Fruit fly (Drosophila melanogaster) whole organism, embryonic: Measurements from ENCODE around the gene Cyp313a3.

ENCODE experiments used
- ATbp ChIP-seq: fragments of 200-800 bp; sonication (Bioruptor generic); optimal IDR thresholded peaks from 2 replicates; lab custom pipeline; 2017; ENCODE audit warnings: missing biosample characterization, mild to moderate bottlenecking, missing genetic modification characterization, missing genetic modification reagents
- Aef1 ChIP-seq: fragments of 200-800 bp; sonication (Bioruptor generic); IDR thresholded peaks from 3 replicates; pipeline ENCODE4 v1.3.6; 2022; ENCODE audit warnings: missing biosample characterization, missing genetic modification characterization
- Bgb ChIP-seq: fragments of 200-800 bp; sonication (Bioruptor generic); IDR thresholded peaks from 2 replicates; pipeline ENCODE4 v1.3.6; 2022; ENCODE audit warnings: missing biosample characterization, missing genetic modification characterization; ENCODE audit not compliant: partially characterized antibody
- CG10209 ChIP-seq: fragments of 200-800 bp; sonication (Bioruptor generic); optimal IDR thresholded peaks from 3 replicates; lab custom pipeline; 2017; ENCODE audit warnings: missing biosample characterization, mild to moderate bottlenecking, missing genetic modification characterization, missing genetic modification reagents
- CG10321 ChIP-seq: fragments of 200-800 bp; sonication (Bioruptor generic); IDR thresholded peaks from 2 replicates; pipeline ENCODE4 v1.3.6; 2022; ENCODE audit warnings: missing biosample characterization, missing genetic modification characterization
- CG10366 ChIP-seq: fragments of 200-800 bp; sonication (Bioruptor generic); IDR thresholded peaks from 2 replicates; pipeline ENCODE4 v1.3.6; 2022; ENCODE audit warnings: missing biosample characterization, missing genetic modification characterization
- CG11504 ChIP-seq: fragments of 200-800 bp; sonication (Bioruptor generic); optimal IDR thresholded peaks from 3 replicates; lab custom pipeline; 2019; ENCODE audit warnings: missing biosample characterization, mild to moderate bottlenecking, missing genetic modification characterization, moderate library complexity
- CG12155 ChIP-seq: fragments of 200-800 bp; sonication (Bioruptor generic); optimal IDR thresholded peaks from 3 replicates; lab custom pipeline; 2016; ENCODE audit warnings: missing biosample characterization, missing genetic modification characterization
- CG13287 ChIP-seq: fragments of 200-800 bp; sonication (Bioruptor generic); IDR thresholded peaks from 2 replicates; pipeline ENCODE4 v1.3.6; 2022; ENCODE audit warnings: missing biosample characterization, missing genetic modification characterization; ENCODE audit not compliant: partially characterized antibody
- CG13424 ChIP-seq: fragments of 200-800 bp; sonication (Bioruptor generic); optimal IDR thresholded peaks from 2 replicates; lab custom pipeline; 2019; ENCODE audit warnings: missing biosample characterization, mild to moderate bottlenecking, missing genetic modification characterization, moderate library complexity
- CG14965 ChIP-seq: fragments of 200-800 bp; sonication (Bioruptor generic); optimal IDR thresholded peaks from 2 replicates; lab custom pipeline; 2016; ENCODE audit warnings: missing biosample characterization, missing genetic modification characterization, borderline replicate concordance
- CG1529 ChIP-seq: fragments of 200-800 bp; sonication (Bioruptor generic); optimal IDR thresholded peaks from 3 replicates; lab custom pipeline; 2018; ENCODE audit warnings: missing biosample characterization, missing genetic modification characterization
- CG15601 ChIP-seq: fragments of 200-800 bp; sonication (Bioruptor generic); optimal IDR thresholded peaks from 3 replicates; lab custom pipeline; 2019; ENCODE audit warnings: missing biosample characterization, mild to moderate bottlenecking, missing genetic modification characterization, moderate library complexity
- CG30403 ChIP-seq: fragments of 200-800 bp; sonication (Bioruptor generic); optimal IDR thresholded peaks from 3 replicates; lab custom pipeline; 2016; ENCODE audit warnings: missing biosample characterization, missing genetic modification characterization
- CG32532 ChIP-seq: fragments of 200-800 bp; sonication (Bioruptor generic); IDR thresholded peaks from 2 replicates; pipeline ENCODE4 v1.3.6; 2022; ENCODE audit warnings: missing biosample characterization, missing genetic modification characterization
- CG34376 ChIP-seq: fragments of 200-800 bp; sonication (Bioruptor generic); optimal IDR thresholded peaks from 2 replicates; lab custom pipeline; 2018; ENCODE audit warnings: missing biosample characterization, mild to moderate bottlenecking, missing genetic modification characterization
- CG3847 ChIP-seq: fragments of 200-800 bp; sonication (Bioruptor generic); IDR thresholded peaks from 2 replicates; pipeline ENCODE4 v1.3.6; 2022; ENCODE audit warnings: missing biosample characterization, missing genetic modification characterization
- CG4820 ChIP-seq: fragments of 200-800 bp; sonication (Bioruptor generic); optimal IDR thresholded peaks from 3 replicates; lab custom pipeline; 2016; ENCODE audit warnings: missing biosample characterization, missing genetic modification characterization
- CG6272 ChIP-seq: fragments of 200-800 bp; sonication (Bioruptor generic); IDR thresholded peaks from 2 replicates; pipeline ENCODE4 v1.3.6; 2022; ENCODE audit warnings: missing biosample characterization, missing genetic modification characterization
- CG8924 ChIP-seq: fragments of 200-800 bp; optimal IDR thresholded peaks from 3 replicates; lab custom pipeline; 2019; ENCODE audit warnings: missing biosample characterization, mild to moderate bottlenecking, missing genetic modification characterization, moderate library complexity
- CG9817 ChIP-seq: fragments of 200-800 bp; sonication (Bioruptor generic); optimal IDR thresholded peaks from 2 replicates; lab custom pipeline; 2018; ENCODE audit warnings: missing biosample characterization, mild to moderate bottlenecking, missing genetic modification characterization, moderate library complexity
- CTCF ChIP-seq: fragments of 200-800 bp; sonication (Bioruptor generic); optimal IDR thresholded peaks from 2 replicates; lab custom pipeline; 2017; ENCODE audit warnings: missing biosample characterization, mild to moderate bottlenecking, missing genetic modification characterization, moderate library complexity
- D19B ChIP-seq: fragments of 200-800 bp; sonication (Bioruptor generic); optimal IDR thresholded peaks from 2 replicates; lab custom pipeline; 2017; ENCODE audit warnings: missing biosample characterization, mild to moderate bottlenecking, missing genetic modification characterization
- Dip3 ChIP-seq: fragments of 200-800 bp; sonication (Bioruptor generic); optimal IDR thresholded peaks from 3 replicates; lab custom pipeline; 2016; ENCODE audit warnings: missing biosample characterization, missing genetic modification characterization
- Doc2 ChIP-seq: fragments of 200-800 bp; sonication (Bioruptor generic); IDR thresholded peaks from 2 replicates; pipeline ENCODE4 v1.3.6; 2022; ENCODE audit warnings: missing biosample characterization, missing genetic modification characterization
- Gsc ChIP-seq: fragments of 200-800 bp; sonication (Bioruptor generic); IDR thresholded peaks from 2 replicates; pipeline ENCODE4 v1.3.6; 2022; ENCODE audit warnings: missing biosample characterization, missing genetic modification characterization
- Gug ChIP-seq: fragments of 200-800 bp; sonication (Bioruptor generic); IDR thresholded peaks from 4 replicates; pipeline ENCODE4 v1.3.6; 2022; ENCODE audit warnings: missing biosample characterization, missing genetic modification characterization
- HmgD ChIP-seq: fragments of 200-800 bp; sonication (Bioruptor generic); optimal IDR thresholded peaks from 3 replicates; lab custom pipeline; 2016; ENCODE audit warnings: missing biosample characterization, missing genetic modification characterization
- Hr78 ChIP-seq, 2 experiments: fragments of 200-800 bp in 1 of 2; fragments of >200 bp in 1 of 2; sonication (Bioruptor generic) in 1 of 2; optimal IDR thresholded peaks; 2 replicates each; lab custom pipeline; 2017 to 2019; ENCODE audit warnings: missing biosample characterization in 2 of 2, missing genetic modification characterization in 2 of 2, mild to moderate bottlenecking in 1 of 2, moderate library complexity in 1 of 2
- NC2β ChIP-seq: fragments of 200-800 bp; sonication (Bioruptor generic); optimal IDR thresholded peaks from 2 replicates; lab custom pipeline; 2016; ENCODE audit warnings: missing biosample characterization, missing genetic modification characterization
- Nf-YA ChIP-seq: fragments of 200-800 bp; sonication (Bioruptor generic); IDR thresholded peaks from 2 replicates; pipeline ENCODE4 v1.3.6; 2022; ENCODE audit warnings: missing biosample characterization, missing genetic modification characterization
- Nf-YC ChIP-seq: fragments of 200-800 bp; optimal IDR thresholded peaks from 3 replicates; lab custom pipeline; 2019; ENCODE audit warnings: missing biosample characterization, mild to moderate bottlenecking, missing genetic modification characterization, moderate library complexity
- Ptx1 ChIP-seq: fragments of 200-800 bp; sonication (Bioruptor generic); IDR thresholded peaks from 2 replicates; pipeline ENCODE4 v1.3.6; 2022; ENCODE audit warnings: missing biosample characterization, missing genetic modification characterization
- abd-A ChIP-seq: fragments of 200-800 bp; sonication (Bioruptor generic); optimal IDR thresholded peaks from 3 replicates; lab custom pipeline; 2019; ENCODE audit warnings: missing biosample characterization, mild to moderate bottlenecking, missing genetic modification characterization, moderate library complexity
- dysf ChIP-seq: fragments of 200-800 bp; sonication (Bioruptor generic); IDR thresholded peaks from 3 replicates; pipeline ENCODE4 v1.3.6; 2022; ENCODE audit warnings: missing biosample characterization, missing genetic modification characterization
- exex ChIP-seq: fragments of 200-800 bp; sonication (Bioruptor generic); optimal IDR thresholded peaks from 4 replicates; lab custom pipeline; 2018; ENCODE audit warnings: missing biosample characterization, mild to moderate bottlenecking, missing genetic modification characterization, moderate library complexity
- fd96Cb ChIP-seq: fragments of 200-800 bp; sonication (Bioruptor generic); optimal IDR thresholded peaks from 2 replicates; lab custom pipeline; 2018; ENCODE audit warnings: missing biosample characterization, mild to moderate bottlenecking, missing genetic modification characterization, moderate library complexity
- gce ChIP-seq: fragments of 200-800 bp; sonication (Bioruptor generic); IDR thresholded peaks from 3 replicates; pipeline ENCODE4 v1.3.6; 2022; ENCODE audit warnings: missing biosample characterization, missing genetic modification characterization
- gro ChIP-seq: fragments of 200-800 bp; sonication (Bioruptor generic); optimal IDR thresholded peaks from 2 replicates; lab custom pipeline; 2016; ENCODE audit warnings: missing biosample characterization, missing genetic modification characterization
- jigr1 ChIP-seq: fragments of 200-800 bp; sonication (Bioruptor generic); IDR thresholded peaks from 3 replicates; pipeline ENCODE4 v1.3.6; 2022; ENCODE audit warnings: missing biosample characterization, missing genetic modification characterization
- jing ChIP-seq: fragments of 200-800 bp; sonication (Bioruptor generic); optimal IDR thresholded peaks from 2 replicates; lab custom pipeline; 2018; ENCODE audit warnings: missing biosample characterization, mild to moderate bottlenecking, missing genetic modification characterization
- kay ChIP-seq: fragments of 200-800 bp; sonication (Bioruptor generic); optimal IDR thresholded peaks from 2 replicates; lab custom pipeline; 2016; ENCODE audit warnings: missing biosample characterization, missing genetic modification characterization
- knrl ChIP-seq: fragments of 200-800 bp; sonication (Bioruptor generic); IDR thresholded peaks from 3 replicates; pipeline ENCODE4 v1.3.6; 2022; ENCODE audit warnings: missing biosample characterization, missing genetic modification characterization; ENCODE audit not compliant: partially characterized antibody
- nmo ChIP-seq: fragments of 200-800 bp; sonication (Bioruptor generic); optimal IDR thresholded peaks from 2 replicates; lab custom pipeline; 2018; ENCODE audit warnings: missing biosample characterization, mild to moderate bottlenecking, missing genetic modification characterization, moderate library complexity
- otp ChIP-seq: fragments of 200-800 bp; sonication (Bioruptor generic); IDR thresholded peaks from 3 replicates; pipeline ENCODE4, ENCODE4 v1.3.6; 2022; ENCODE audit warnings: missing biosample characterization, missing genetic modification characterization
- p53 ChIP-seq: fragments of 200-800 bp; sonication (Bioruptor generic); optimal IDR thresholded peaks from 2 replicates; lab custom pipeline; 2016; ENCODE audit warnings: missing biosample characterization, missing genetic modification characterization
- pb ChIP-seq: fragments of 200-800 bp; sonication (Bioruptor generic); optimal IDR thresholded peaks from 3 replicates; lab custom pipeline; 2016; ENCODE audit warnings: missing biosample characterization, missing genetic modification characterization
- row ChIP-seq: fragments of 200-800 bp; sonication (Bioruptor generic); IDR thresholded peaks from 3 replicates; pipeline ENCODE4 v1.3.6; 2022; ENCODE audit warnings: missing biosample characterization, missing genetic modification characterization
- salm ChIP-seq: fragments of 200-800 bp; sonication (Bioruptor generic); optimal IDR thresholded peaks from 2 replicates; lab custom pipeline; 2018; ENCODE audit warnings: missing biosample characterization, mild to moderate bottlenecking, missing genetic modification characterization
- scrt ChIP-seq: fragments of 200-800 bp; sonication (Bioruptor generic); optimal IDR thresholded peaks from 2 replicates; lab custom pipeline; 2018; ENCODE audit warnings: missing biosample characterization, mild to moderate bottlenecking, missing genetic modification characterization, moderate library complexity
- sd ChIP-seq: fragments of 200-800 bp; sonication (Bioruptor generic); optimal IDR thresholded peaks from 3 replicates; lab custom pipeline; 2018; ENCODE audit warnings: missing biosample characterization, mild to moderate bottlenecking, missing genetic modification characterization, moderate library complexity
- seq ChIP-seq: fragments of 200-800 bp; sonication (Bioruptor generic); IDR thresholded peaks from 2 replicates; pipeline ENCODE4 v1.3.6; 2022; ENCODE audit warnings: missing biosample characterization, missing genetic modification characterization
- yki ChIP-seq: fragments of >200 bp; optimal IDR thresholded peaks from 3 replicates; lab custom pipeline; 2018

The Cyp313a3 gene

dm6 chr3R:12279019-12279418 lies 40.0 kb upstream of the Cyp313a3 start (continued):
- no peak for TF ChIP-seq nmo (GFP tag; lab: Kevin White, UChicago)
- TF ChIP-seq Hr78 (GFP tag; optimal IDR thresholded peaks at IDR 0.05; lab: Kevin White, UChicago) = peak in 1 of 2 experiments; percentile 81
- peak; percentile 65; the same call in 1 of the 2 replicates for TF ChIP-seq seq (GFP tag; lab: Robert Waterston, UW)
- peak; percentile 24 for TF ChIP-seq abd-A (tag; lab: Kevin White, UChicago)
- no peak for TF ChIP-seq otp (GFP tag; lab: Robert Waterston, UW)
- TF ChIP-seq p53 (GFP tag; lab: Kevin White, UChicago) = no peak
- TF ChIP-seq CG15601 (tag; lab: Kevin White, UChicago) = no peak
- TF ChIP-seq CG10321 (GFP tag; lab: Robert Waterston, UW) = peak; percentile 88
- no peak for TF ChIP-seq CG30403 (GFP tag; lab: Kevin White, UChicago)
- TF ChIP-seq ATbp (GFP tag; lab: Kevin White, UChicago) = no peak
- no peak for TF ChIP-seq exex
- peak; percentile 23; the same call in 1 of the 2 replicates for TF ChIP-seq CG13287 (GFP tag; lab: Robert Waterston, UW)
- TF ChIP-seq Dip3 (GFP tag; lab: Kevin White, UChicago) = no peak
- TF ChIP-seq CG12155 (GFP tag; lab: Kevin White, UChicago) = no peak
- no peak for TF ChIP-seq CG4820 (GFP tag; lab: Kevin White, UChicago)
- no peak for TF ChIP-seq fd96Cb (tag; lab: Kevin White, UChicago)
- no peak for TF ChIP-seq pb (GFP tag; lab: Kevin White, UChicago)
- TF ChIP-seq CG8924 (tag; lab: Kevin White, UChicago) = no peak
- no peak for TF ChIP-seq CG3847 (GFP tag; lab: Robert Waterston, UW)
- TF ChIP-seq CG11504 (tag; lab: Kevin White, UChicago) = no peak
- peak; percentile 97 for TF ChIP-seq Nf-YC
- TF ChIP-seq yki (lab: Kevin White, UChicago) = peak; percentile 44
- TF ChIP-seq CG9817 (tag; lab: Kevin White, UChicago) = no peak
- TF ChIP-seq row (GFP tag; lab: Robert Waterston, UW) = no peak
- no peak for TF ChIP-seq CG6272 (GFP tag; lab: Robert Waterston, UW)
- no peak for TF ChIP-seq NC2β (GFP tag; lab: Kevin White, UChicago)
- TF ChIP-seq CG10366 (GFP tag; lab: Robert Waterston, UW) = no peak
- TF ChIP-seq scrt (GFP tag; lab: Kevin White, UChicago) = no peak
- no peak for TF ChIP-seq knrl
- TF ChIP-seq Gug = no peak
- TF ChIP-seq Ptx1 = no peak
- TF ChIP-seq D19B (GFP tag; lab: Kevin White, UChicago) = no peak
- no peak for TF ChIP-seq CG1529
- TF ChIP-seq gce (GFP tag; lab: Robert Waterston, UW) = no peak
- TF ChIP-seq Doc2 = no peak
- peak; percentile 65; the same call in 1 of the 2 replicates for TF ChIP-seq Bgb (GFP tag; lab: Robert Waterston, UW)
- TF ChIP-seq salm = no peak
- no peak for TF ChIP-seq CG13424 (tag; lab: Kevin White, UChicago)
- TF ChIP-seq jing (GFP tag; lab: Kevin White, UChicago) = no peak
- peak; percentile 87 for TF ChIP-seq CTCF (GFP tag; lab: Kevin White, UChicago)
- TF ChIP-seq gro (GFP tag; lab: Kevin White, UChicago) = no peak
- no peak for TF ChIP-seq HmgD (GFP tag; lab: Kevin White, UChicago)
- TF ChIP-seq kay = no peak
- 0 out of 2 replicates have a peak, but pooled peaks have one; percentile 27 for TF ChIP-seq Nf-YA (GFP tag; lab: Robert Waterston, UW)
- no peak for TF ChIP-seq dysf (GFP tag; lab: Robert Waterston, UW)
- TF ChIP-seq CG14965 = no peak
- no peak for TF ChIP-seq CG10209 (GFP tag; lab: Kevin White, UChicago)
- TF ChIP-seq jigr1 (GFP tag; lab: Robert Waterston, UW) = no peak
- no peak for TF ChIP-seq CG34376 (GFP tag; lab: Kevin White, UChicago)
- peak; percentile 29 for TF ChIP-seq sd (tag; lab: Kevin White, UChicago)
- TF ChIP-seq Gsc (GFP tag; lab: Robert Waterston, UW) = no peak
- no peak for TF ChIP-seq CG32532
- no peak for TF ChIP-seq Aef1 (GFP tag; lab: Robert Waterston, UW)
